Fruit fly (Drosophila melanogaster) whole organism: ENCODE measurements around the gene Lrch.
A peak's percentile ranks its signal among the peaks of the same experiment; 100 is the strongest.

ENCODE experiments used
- CG8478 ChIP-seq: fragments of >200 bp; optimal IDR thresholded peaks from 2 replicates; lab custom pipeline; 2018; ENCODE audit warnings: inconsistent platforms
- Dll ChIP-seq: fragments of >200 bp; optimal IDR thresholded peaks from 2 replicates; lab custom pipeline; 2017
- EcR ChIP-seq, 2 experiments: fragments of >200 bp; optimal IDR thresholded peaks; 2 replicates each; lab custom pipeline; 2017; ENCODE audit warnings: missing biosample characterization in 2 of 2, missing genetic modification characterization in 2 of 2, missing genetic modification reagents in 2 of 2
- pan ChIP-seq: fragments of >200 bp; optimal IDR thresholded peaks from 2 replicates; lab custom pipeline; 2017
- psq ChIP-seq: fragments of >200 bp; optimal IDR thresholded peaks from 2 replicates; lab custom pipeline; 2017
- usp ChIP-seq: fragments of >200 bp; optimal IDR thresholded peaks from 2 replicates; lab custom pipeline; 2017; ENCODE audit warnings: missing biosample characterization, missing genetic modification characterization, mixed read lengths

Gene Lrch

dm6 chr2L:17383588-17384308, at the start of gene Lrch:
TSS of gene Lrch (minus strand) at chr2L:17384115.
- TF ChIP-seq pan (lab: Kevin White, UChicago) (no peak), EcR (GFP tag; optimal IDR thresholded peaks at IDR 0.05; lab: Kevin White, UChicago) (no peak)

- TF ChIP-seq Dll (lab: Kevin White, UChicago) (no peak), psq (no peak), usp (GFP tag; lab: Kevin White, UChicago) (no peak), pan (lab: Kevin White, UChicago) (no peak), CG8478 (lab: Kevin White, UChicago) (no peak), EcR (GFP tag; optimal IDR thresholded peaks at IDR 0.05; lab: Kevin White, UChicago) (no peak)
Observed at dm6 chr2L:17433030-17433912, 49.4 kb upstream of the Lrch start, which contains the start of the genes Dif and CG5043. TSS of gene Dif (minus strand) at chr2L:17433161. TSS of gene CG5043 (plus strand) at chr2L:17433862.

- TF ChIP-seq psq (no peak), usp (GFP tag; lab: Kevin White, UChicago) (no peak), pan (lab: Kevin White, UChicago) (no peak), Dll (lab: Kevin White, UChicago) (no peak), EcR (GFP tag; optimal IDR thresholded peaks at IDR 0.05; lab: Kevin White, UChicago) (no peak), CG8478 (lab: Kevin White, UChicago) (no peak)
Observed at dm6 chr2L:17431359-17431675, 47.4 kb upstream of the Lrch start.

- no peak for TF ChIP-seq Dll (lab: Kevin White, UChicago)
- no peak for TF ChIP-seq CG8478 (lab: Kevin White, UChicago)
- no peak for TF ChIP-seq pan (lab: Kevin White, UChicago)
- TF ChIP-seq usp (GFP tag; lab: Kevin White, UChicago), result no peak
- no peak for TF ChIP-seq psq
- TF ChIP-seq EcR (GFP tag; optimal IDR thresholded peaks at IDR 0.05; lab: Kevin White, UChicago), result no peak
Observed at dm6 chr2L:17430602-17431358, 46.9 kb upstream of the Lrch start.

- TF ChIP-seq psq (no peak), pan (lab: Kevin White, UChicago) (no peak), EcR (GFP tag; optimal IDR thresholded peaks at IDR 0.05; lab: Kevin White, UChicago) (peak; percentile 60 to 70), Dll (lab: Kevin White, UChicago) (no peak)
Observed at dm6 chr2L:17429788-17430587, 46.1 kb upstream of the Lrch start.

dm6 chr2L:17427929-17428456, 44.1 kb upstream of the Lrch start:
- TF ChIP-seq Dll (lab: Kevin White, UChicago), result no peak
- no peak for TF ChIP-seq pan (lab: Kevin White, UChicago)
- TF ChIP-seq EcR (GFP tag; optimal IDR thresholded peaks at IDR 0.05; lab: Kevin White, UChicago), result no peak
- no peak for TF ChIP-seq usp (GFP tag; lab: Kevin White, UChicago)
- no peak for TF ChIP-seq CG8478 (lab: Kevin White, UChicago)
- TF ChIP-seq psq, result no peak

- TF ChIP-seq EcR (GFP tag; optimal IDR thresholded peaks at IDR 0.05; lab: Kevin White, UChicago) (no peak), Dll (lab: Kevin White, UChicago) (no peak), CG8478 (lab: Kevin White, UChicago) (no peak), pan (lab: Kevin White, UChicago) (no peak), psq (no peak)
Observed at dm6 chr2L:17427187-17427586, 43.3 kb upstream of the Lrch start.

dm6 chr2L:17425412-17425811, 41.5 kb upstream of the Lrch start:
- TF ChIP-seq CG8478 (lab: Kevin White, UChicago), result no peak
- TF ChIP-seq EcR (GFP tag; optimal IDR thresholded peaks at IDR 0.05; lab: Kevin White, UChicago), result no peak
- no peak for TF ChIP-seq Dll (lab: Kevin White, UChicago)
- no peak for TF ChIP-seq usp (GFP tag; lab: Kevin White, UChicago)
- TF ChIP-seq psq, result no peak
- no peak for TF ChIP-seq pan (lab: Kevin White, UChicago)

dm6 chr2L:17425005-17425404, 41.1 kb upstream of the Lrch start:
- no peak for TF ChIP-seq CG8478 (lab: Kevin White, UChicago)
- TF ChIP-seq pan (lab: Kevin White, UChicago), result no peak
- no peak for TF ChIP-seq Dll (lab: Kevin White, UChicago)
- TF ChIP-seq usp (GFP tag; lab: Kevin White, UChicago), result no peak
- no peak for TF ChIP-seq psq

dm6 chr2L:17422089-17422488, 38.2 kb upstream of the Lrch start:
- TF ChIP-seq EcR (GFP tag; optimal IDR thresholded peaks at IDR 0.05; lab: Kevin White, UChicago), result no peak

- TF ChIP-seq pan (lab: Kevin White, UChicago) (no peak), EcR (GFP tag; optimal IDR thresholded peaks at IDR 0.05; lab: Kevin White, UChicago) (no peak), CG8478 (lab: Kevin White, UChicago) (no peak), psq (no peak), usp (GFP tag; lab: Kevin White, UChicago) (no peak), Dll (lab: Kevin White, UChicago) (no peak)
Observed at dm6 chr2L:17421366-17421765, 37.5 kb upstream of the Lrch start.
